Worm (Caenorhabditis elegans) whole organism, L4 larva: Measurements from ENCODE around the gene lin-22.

Experiments
- F49E8.2 ChIP-seq: sonication (generic microtip); optimal IDR thresholded peaks from 2 replicates; lab custom pipeline; 2016; ENCODE audit warnings: missing compliant biosample characterization, mild to moderate bottlenecking, missing genetic modification characterization, borderline replicate concordance
- T26A8.4 ChIP-seq: fragments of 200-800 bp; sonication (Bioruptor generic); IDR thresholded peaks from 2 replicates; pipeline ENCODE4 v1.3.6; 2022; ENCODE audit warnings: missing genetic modification characterization, missing compliant biosample characterization
- Y48G9A.11 ChIP-seq: fragments of 200-800 bp; sonication (Bioruptor generic); IDR thresholded peaks from 2 replicates; pipeline ENCODE4 v1.3.6; 2022; ENCODE audit warnings: missing genetic modification reagents, missing genetic modification characterization, missing compliant biosample characterization
- Y75B8A.6 ChIP-seq: fragments of 200-800 bp; sonication (Bioruptor generic); IDR thresholded peaks from 2 replicates; pipeline ENCODE4 v1.3.6; 2022; ENCODE audit warnings: missing genetic modification reagents, missing genetic modification characterization, missing compliant biosample characterization
- ZK337.2 ChIP-seq: fragments of 200-800 bp; sonication (Bioruptor generic); IDR thresholded peaks from 2 replicates; pipeline ENCODE4 v1.3.6; 2022; ENCODE audit warnings: missing genetic modification reagents, missing genetic modification characterization, missing compliant biosample characterization
- arid-1 ChIP-seq: fragments of 200-800 bp; sonication (Bioruptor generic); conservative IDR thresholded peaks from 2 replicates; pipeline ENCODE4 v1.3.6; 2022; ENCODE audit warnings: missing genetic modification reagents, missing genetic modification characterization, missing compliant biosample characterization
- ceh-20 ChIP-seq: fragments of 200-800 bp; sonication (Bioruptor generic); IDR thresholded peaks from 2 replicates; pipeline ENCODE4 v1.3.6; 2022; ENCODE audit warnings: missing genetic modification reagents, missing genetic modification characterization, missing compliant biosample characterization
- ceh-62 ChIP-seq: sonication (generic microtip); optimal IDR thresholded peaks from 2 replicates; lab custom pipeline; 2017; ENCODE audit warnings: missing biosample characterization, missing genetic modification characterization
- cey-2 ChIP-seq: sonication (generic microtip); optimal IDR thresholded peaks from 3 replicates; lab custom pipeline; 2017; ENCODE audit warnings: missing genetic modification characterization, mild to moderate bottlenecking, missing compliant biosample characterization, antibody characterized with exemption, borderline replicate concordance; ENCODE audit not compliant: insufficient read depth
- daf-19 ChIP-seq: fragments of 200-800 bp; sonication (Bioruptor generic); conservative IDR thresholded peaks from 2 replicates; pipeline ENCODE4 v1.3.6; 2022; ENCODE audit warnings: missing genetic modification characterization, missing compliant biosample characterization
- dpl-1 ChIP-seq: fragments of 150-350 bp; optimal IDR thresholded peaks from 2 replicates; lab custom pipeline; 2014; ENCODE audit warnings: missing biosample characterization, missing genetic modification reagents, missing genetic modification characterization
- duxl-1 ChIP-seq: sonication (generic microtip); optimal IDR thresholded peaks from 2 replicates; lab custom pipeline; 2016; ENCODE audit warnings: mild to moderate bottlenecking, missing genetic modification characterization, moderate library complexity, missing compliant biosample characterization; ENCODE audit not compliant: poor library complexity
- dve-1 ChIP-seq: sonication (generic microtip); optimal IDR thresholded peaks from 2 replicates; lab custom pipeline; 2017; ENCODE audit warnings: antibody characterized with exemption, mild to moderate bottlenecking, missing genetic modification characterization, missing compliant biosample characterization; ENCODE audit not compliant: insufficient read depth
- gei-8 ChIP-seq: fragments of 200-800 bp; sonication (Bioruptor generic); optimal IDR thresholded peaks from 2 replicates; lab custom pipeline; 2018; ENCODE audit warnings: mild to moderate bottlenecking, missing genetic modification characterization, missing compliant biosample characterization
- hlh-11 ChIP-seq: fragments of 200-800 bp; sonication (Bioruptor generic); optimal IDR thresholded peaks from 2 replicates; lab custom pipeline; 2018; ENCODE audit warnings: mild to moderate bottlenecking, missing genetic modification characterization, missing compliant biosample characterization
- lin-15B ChIP-seq: fragments of 150-350 bp; sonication (generic microtip); optimal IDR thresholded peaks from 3 replicates; lab custom pipeline; 2014; ENCODE audit warnings: missing biosample characterization, missing genetic modification characterization
- lin-38 ChIP-seq: fragments of 200-800 bp; sonication (Bioruptor generic); IDR thresholded peaks from 2 replicates; pipeline ENCODE4 v1.3.6; 2022; ENCODE audit warnings: missing genetic modification reagents, missing genetic modification characterization, missing compliant biosample characterization
- lsy-2 ChIP-seq, 2 experiments: fragments of 150-350 bp in 1 of 2; sonication (generic microtip) in 1 of 2; optimal IDR thresholded peaks; 2 replicates each; lab custom pipeline; 2014 to 2017; ENCODE audit warnings: missing biosample characterization in 2 of 2, missing genetic modification characterization in 2 of 2
- madf-9 ChIP-seq: fragments of 200-800 bp; sonication (Bioruptor generic); conservative IDR thresholded peaks from 2 replicates; pipeline ENCODE4 v1.3.6; 2022; ENCODE audit warnings: missing genetic modification reagents, missing genetic modification characterization, missing compliant biosample characterization
- mdl-1 ChIP-seq, 2 experiments: fragments of 150-350 bp in 1 of 2; sonication (generic microtip) in 1 of 2; optimal IDR thresholded peaks; 2 replicates each; lab custom pipeline; 2014 to 2017; ENCODE audit warnings: missing biosample characterization in 2 of 2, missing genetic modification characterization in 2 of 2
- mes-2 ChIP-seq: sonication (generic microtip); optimal IDR thresholded peaks from 2 replicates; lab custom pipeline; 2016; ENCODE audit warnings: missing genotype, mild to moderate bottlenecking, missing genetic modification characterization, missing compliant biosample characterization; ENCODE audit not compliant: poor library complexity, severe bottlenecking
- mxl-2 ChIP-seq: fragments of 200-800 bp; sonication (Bioruptor generic); conservative IDR thresholded peaks from 2 replicates; pipeline ENCODE4 v1.3.6; 2022; ENCODE audit warnings: missing genetic modification reagents, missing genetic modification characterization, missing compliant biosample characterization
- mxl-3 ChIP-seq: fragments of 200-800 bp; sonication (Bioruptor generic); optimal IDR thresholded peaks from 2 replicates; lab custom pipeline; 2018; ENCODE audit warnings: mild to moderate bottlenecking, missing genetic modification characterization, missing compliant biosample characterization
- nhr-10 ChIP-seq: fragments of 150-350 bp; optimal IDR thresholded peaks from 2 replicates; lab custom pipeline; 2014; ENCODE audit warnings: missing biosample characterization, missing genetic modification characterization
- nhr-237 ChIP-seq: sonication (generic microtip); optimal IDR thresholded peaks from 2 replicates; lab custom pipeline; 2017; ENCODE audit warnings: missing biosample characterization, missing genetic modification characterization
- nhr-42 ChIP-seq: fragments of 200-800 bp; sonication (Bioruptor generic); IDR thresholded peaks from 2 replicates; pipeline ENCODE4 v1.3.6; 2022; ENCODE audit warnings: missing genetic modification characterization, missing compliant biosample characterization
- saeg-2 ChIP-seq: fragments of 200-800 bp; sonication (Bioruptor generic); IDR thresholded peaks from 2 replicates; pipeline ENCODE4 v1.3.6; 2022; ENCODE audit warnings: missing genetic modification reagents, missing genetic modification characterization, missing compliant biosample characterization
- set-16 ChIP-seq: fragments of 200-800 bp; sonication (Bioruptor generic); IDR thresholded peaks from 2 replicates; pipeline ENCODE4 v1.3.6; 2022; ENCODE audit warnings: missing genetic modification reagents, missing genetic modification characterization, missing compliant biosample characterization
- spr-1 ChIP-seq: sonication (generic microtip); optimal IDR thresholded peaks from 2 replicates; lab custom pipeline; 2016; ENCODE audit warnings: mild to moderate bottlenecking, missing genetic modification characterization, missing compliant biosample characterization
- spr-3 ChIP-seq: fragments of 200-800 bp; sonication (Bioruptor generic); optimal IDR thresholded peaks from 2 replicates; lab custom pipeline; 2018; ENCODE audit warnings: mild to moderate bottlenecking, missing genetic modification characterization, missing compliant biosample characterization
- unc-130 ChIP-seq: sonication (generic microtip); optimal IDR thresholded peaks from 2 replicates; lab custom pipeline; 2016; ENCODE audit warnings: missing genetic modification reagents, missing genetic modification characterization, missing compliant biosample characterization
- unc-62 ChIP-seq, 3 experiments: fragments of 150-350 bp in 1 of 3; sonication (generic microtip); optimal IDR thresholded peaks in 2 of 3; peaks in 1 of 3; 1 replicate in 1 of 3; 2 replicates in 2 of 3; lab custom pipeline; 2014 to 2017; ENCODE audit warnings: missing biosample characterization in 3 of 3, missing genetic modification characterization in 3 of 3, missing genetic modification reagents in 3 of 3, missing genotype in 1 of 3
- vab-7 ChIP-seq: fragments of 200-800 bp; sonication (Bioruptor generic); IDR thresholded peaks from 2 replicates; pipeline ENCODE4 v1.3.6; 2022; ENCODE audit warnings: missing genetic modification reagents, missing genetic modification characterization, missing compliant biosample characterization
- zag-1 ChIP-seq: fragments of 150-350 bp; optimal IDR thresholded peaks from 2 replicates; lab custom pipeline; 2014; ENCODE audit warnings: missing biosample characterization, missing genetic modification characterization
- zfp-3 ChIP-seq: fragments of 200-800 bp; sonication (Bioruptor generic); conservative IDR thresholded peaks from 2 replicates; pipeline ENCODE4 v1.3.6; 2022; ENCODE audit warnings: missing genetic modification reagents, missing genetic modification characterization, missing compliant biosample characterization
- zip-2 ChIP-seq: fragments of 150-350 bp; optimal IDR thresholded peaks from 2 replicates; lab custom pipeline; 2014; ENCODE audit warnings: missing biosample characterization, missing genetic modification characterization

The lin-22 gene

ce11 chrIV:3053428-3053827, 33.9 kb downstream of the lin-22 start, which contains the start of gene ivph-3:
ivph-3 (plus strand) TSS chrIV:3053728.
- no peak for TF ChIP-seq lin-38 (GFP tag; lab: Robert Waterston, UW)

ce11 chrIV:3055320-3055719, 35.8 kb downstream of the lin-22 start:
- TF ChIP-seq nhr-10 (tag; lab: Kevin White, UChicago) (no peak), duxl-1 (tag; lab: Kevin White, UChicago) (no peak), Y75B8A.6 (no peak), lsy-2 (tag; optimal IDR thresholded peaks at IDR 0.05; lab: Kevin White, UChicago) (peak in 1 of 2 experiments; percentile 62), mes-2 (tag; lab: Kevin White, UChicago) (peak; percentile 29), lin-38 (GFP tag; lab: Robert Waterston, UW) (peak; percentile 83)

ce11 chrIV:3055848-3056247, 36.3 kb downstream of the lin-22 start:
- TF ChIP-seq Y48G9A.11 (GFP tag; lab: Robert Waterston, UW) (0 out of 2 replicates have a peak, but pooled peaks have one; percentile 13), lsy-2 (tag; optimal IDR thresholded peaks at IDR 0.05; lab: Kevin White, UChicago) (peak in 1 of 2 experiments; percentile 7), zip-2 (tag; lab: Kevin White, UChicago) (no peak), unc-130 (GFP tag; lab: Kevin White, UChicago) (peak; percentile 13), F49E8.2 (peak; percentile 16), ceh-62 (tag; lab: Kevin White, UChicago) (no peak), lin-38 (GFP tag; lab: Robert Waterston, UW) (peak; percentile 92), nhr-237 (tag; lab: Kevin White, UChicago) (no peak)

ce11 chrIV:3062936-3063439, 43.5 kb downstream of the lin-22 start, which contains the start of gene Y67D8C.6:
Y67D8C.6 (minus strand) TSS chrIV:3063389.
- TF ChIP-seq gei-8 (no peak), arid-1 (GFP tag; lab: Robert Waterston, UW) (no peak), dve-1 (tag; lab: Kevin White, UChicago) (no peak), nhr-10 (tag; lab: Kevin White, UChicago) (no peak), set-16 (peak; percentile 92), unc-62 (GFP tag; optimal IDR thresholded peaks at IDR 0.05 in 1 of 2; lab: Kevin White, UChicago) (peak in 1 of 2 experiments; percentile 83), unc-62 (tag; optimal IDR thresholded peaks at IDR 0.05; lab: Kevin White, UChicago) (no peak)

ce11 chrIV:3066834-3067233, 47.3 kb downstream of the lin-22 start, which contains the start of gene Y67D8C.7:
Y67D8C.7 (minus strand) TSS chrIV:3066934.
- TF ChIP-seq daf-19 (no peak), lin-15B (tag; lab: Kevin White, UChicago) (no peak), F49E8.2 (no peak)

- no peak for TF ChIP-seq madf-9 (GFP tag; lab: Robert Waterston, UW)
- peak in 1 of 2 experiments; percentile 92 for TF ChIP-seq unc-62 (GFP tag; optimal IDR thresholded peaks at IDR 0.05 in 1 of 2; lab: Kevin White, UChicago)
- no peak for TF ChIP-seq unc-62 (tag; optimal IDR thresholded peaks at IDR 0.05; lab: Kevin White, UChicago)
- no peak for TF ChIP-seq mdl-1 (tag; optimal IDR thresholded peaks at IDR 0.05; lab: Kevin White, UChicago)
- no peak for TF ChIP-seq ceh-20
- TF ChIP-seq zfp-3 (GFP tag; lab: Robert Waterston, UW) = no peak
- TF ChIP-seq zag-1 = no peak
- no peak for TF ChIP-seq T26A8.4
Measured at ce11 chrIV:3069619-3070260, 50.2 kb downstream of the lin-22 start, which contains the start of gene cpg-9. cpg-9 (minus strand) TSS chrIV:3070210.

ce11 chrIV:3071997-3072396, 52.5 kb downstream of the lin-22 start, which contains the start of gene Y67D8C.2:
Y67D8C.2 (plus strand) TSS chrIV:3072297.
- no peak for TF ChIP-seq dpl-1 (GFP tag; lab: Kevin White, UChicago)
- no peak for TF ChIP-seq spr-1 (tag; lab: Kevin White, UChicago)
- TF ChIP-seq saeg-2 (GFP tag; lab: Robert Waterston, UW) = no peak
- no peak for TF ChIP-seq zfp-3 (GFP tag; lab: Robert Waterston, UW)
- no peak for TF ChIP-seq mxl-3 (GFP tag; lab: Kevin White, UChicago)
- no peak for TF ChIP-seq ZK337.2
- TF ChIP-seq nhr-42 (GFP tag; lab: Robert Waterston, UW) = no peak
- TF ChIP-seq cey-2 (tag; lab: Kevin White, UChicago) = no peak
- TF ChIP-seq Y48G9A.11 (GFP tag; lab: Robert Waterston, UW) = no peak
- no peak for TF ChIP-seq mxl-2 (GFP tag; lab: Robert Waterston, UW)
- no peak for TF ChIP-seq vab-7 (GFP tag; lab: Robert Waterston, UW)
- no peak for TF ChIP-seq hlh-11 (tag; lab: Kevin White, UChicago)
- TF ChIP-seq spr-3 = no peak
